Worm (Caenorhabditis elegans): ENCODE data around the gene vha-12.

The vha-12 gene

DNA sequence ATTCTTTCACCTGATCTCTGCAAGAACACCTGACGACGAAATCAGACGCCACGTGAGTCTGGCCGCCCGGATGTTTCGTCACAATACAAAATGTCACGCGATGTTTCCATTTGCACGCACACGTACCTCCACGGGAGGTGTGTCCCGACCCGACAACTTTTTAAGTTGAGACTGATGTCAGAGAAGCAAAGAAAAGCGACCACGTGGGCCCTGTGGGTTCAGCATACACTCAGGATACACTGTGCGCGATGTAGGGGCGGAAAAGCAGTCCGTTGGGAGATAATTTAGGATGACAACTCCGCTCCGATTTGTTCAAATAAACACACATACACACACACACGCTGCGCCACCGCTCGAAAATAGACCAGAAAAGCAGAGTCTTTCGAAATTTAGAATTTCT is 48.7 kb upstream of the vha-12 start (continued):
- peak; percentile 100 for TF ChIP-seq sma-9 (GFP tag; optimal IDR thresholded peaks at IDR 0.05)
- TF ChIP-seq sma-9 (tag; optimal IDR thresholded peaks at IDR 0.05), result peak; percentile 74
- TF ChIP-seq ztf-1 (GFP tag; conservative IDR thresholded peaks at IDR 0.05), result no peak
- TF ChIP-seq nhr-6 (tag; optimal IDR thresholded peaks at IDR 0.05), result no peak
- peak; percentile 74 for TF ChIP-seq crh-2 (tag; optimal IDR thresholded peaks at IDR 0.05)
- no peak for TF ChIP-seq unc-39 (tag; optimal IDR thresholded peaks at IDR 0.05)
- TF ChIP-seq Y55F3AM.14 (GFP tag; optimal IDR thresholded peaks at IDR 0.05), result peak; percentile 50
- peak; percentile 87 for TF ChIP-seq sma-3 (GFP tag; optimal IDR thresholded peaks at IDR 0.05)
- TF ChIP-seq ZK546.5 (tag; optimal IDR thresholded peaks at IDR 0.05), result no peak
- TF ChIP-seq lin-11 (tag; optimal IDR thresholded peaks at IDR 0.05), result peak; percentile 85

DNA sequence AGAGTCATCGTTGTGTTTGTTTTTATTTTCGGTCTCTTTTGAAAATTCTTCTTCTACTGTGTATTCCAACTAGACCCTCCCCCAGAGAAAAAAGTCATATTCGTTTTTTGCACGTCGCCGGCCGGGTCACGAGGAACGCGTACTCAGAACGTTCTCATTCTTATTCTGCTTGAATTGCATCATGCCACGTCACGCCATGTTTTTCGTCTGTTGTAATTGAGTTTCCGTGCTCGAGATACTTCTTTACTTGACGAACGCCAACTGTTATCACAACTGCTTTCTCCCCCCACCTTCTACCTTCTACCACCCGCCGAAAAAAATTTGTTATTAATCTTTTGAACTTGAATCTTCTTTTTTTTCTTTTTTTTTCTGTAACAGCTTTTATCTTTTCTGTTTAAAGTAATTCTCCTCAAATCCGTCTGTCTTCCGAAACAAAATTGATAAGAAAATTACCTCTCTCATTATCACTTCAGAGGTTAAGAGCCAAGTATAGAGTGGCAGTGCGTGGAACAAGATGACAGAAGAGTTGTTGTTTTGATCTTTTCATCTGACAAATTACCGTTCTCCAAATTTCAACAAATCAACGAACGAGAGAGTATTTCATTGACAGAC is 48.1 kb upstream of the vha-12 start:
- TF ChIP-seq ztf-11 (tag; optimal IDR thresholded peaks at IDR 0.05) (no peak), skn-1 (tag; optimal IDR thresholded peaks at IDR 0.05) (no peak), dmd-4 (tag; optimal IDR thresholded peaks at IDR 0.05) (no peak), lin-39 (tag; optimal IDR thresholded peaks at IDR 0.05) (no peak), nhr-10 (tag; optimal IDR thresholded peaks at IDR 0.05) (no peak), ZK546.5 (tag; optimal IDR thresholded peaks at IDR 0.05) (no peak), unc-62 (GFP tag; optimal IDR thresholded peaks at IDR 0.05) (no peak), mdl-1 (tag; optimal IDR thresholded peaks at IDR 0.05) (no peak), F13H6.1 (tag; optimal IDR thresholded peaks at IDR 0.05) (no peak), ztf-1 (GFP tag; conservative IDR thresholded peaks at IDR 0.05) (no peak), mbf-1 (tag; optimal IDR thresholded peaks at IDR 0.05) (no peak), lin-13 (GFP tag; optimal IDR thresholded peaks at IDR 0.05) (no peak), lsy-2 (tag; optimal IDR thresholded peaks at IDR 0.05) (peak in 1 of 2 experiments; percentile 64), C34F6.9 (tag; optimal IDR thresholded peaks at IDR 0.05) (peak; percentile 61), R02D3.7 (tag; optimal IDR thresholded peaks at IDR 0.05) (no peak), sma-9 (GFP tag; optimal IDR thresholded peaks at IDR 0.05) (peak; percentile 74), sma-9 (tag; optimal IDR thresholded peaks at IDR 0.05) (no peak), ama-1 (optimal IDR thresholded peaks at IDR 0.05) (no peak), elt-3 (tag; optimal IDR thresholded peaks at IDR 0.05) (no peak), aly-2 (tag; optimal IDR thresholded peaks at IDR 0.05) (no peak), ceh-82 (tag; optimal IDR thresholded peaks at IDR 0.05) (no peak), nhr-23 (tag; optimal IDR thresholded peaks at IDR 0.05) (no peak), elt-1 (tag; optimal IDR thresholded peaks at IDR 0.05) (no peak), unc-39 (tag; optimal IDR thresholded peaks at IDR 0.05) (no peak), mab-5 (tag; optimal IDR thresholded peaks at IDR 0.05) (no peak), egl-27 (tag; optimal IDR thresholded peaks at IDR 0.05) (no peak), Y55F3AM.14 (GFP tag; optimal IDR thresholded peaks at IDR 0.05) (no peak), peb-1 (tag; optimal IDR thresholded peaks at IDR 0.05) (no peak), crh-2 (tag; optimal IDR thresholded peaks at IDR 0.05) (peak; percentile 99), alr-1 (tag; optimal IDR thresholded peaks at IDR 0.05) (no peak), fos-1 (tag; optimal IDR thresholded peaks at IDR 0.05) (peak; percentile 35), blmp-1 (tag; optimal IDR thresholded peaks at IDR 0.05; ENCODE audit: insufficient read depth) (no peak), nhr-21 (tag; optimal IDR thresholded peaks at IDR 0.05) (peak; percentile 36), sma-3 (GFP tag; optimal IDR thresholded peaks at IDR 0.05) (no peak), nhr-77 (tag; optimal IDR thresholded peaks at IDR 0.05) (no peak), lin-11 (tag; optimal IDR thresholded peaks at IDR 0.05) (peak; percentile 74), ztf-4 (tag; optimal IDR thresholded peaks at IDR 0.05) (peak; percentile 80), nhr-237 (tag; optimal IDR thresholded peaks at IDR 0.05) (no peak), nhr-6 (tag; optimal IDR thresholded peaks at IDR 0.05) (peak; percentile 42), nhr-11 (tag; optimal IDR thresholded peaks at IDR 0.05) (no peak), gmeb-1 (tag; optimal IDR thresholded peaks at IDR 0.05) (no peak), snpc-4 (tag; optimal IDR thresholded peaks at IDR 0.05) (no peak), zag-1 (tag; optimal IDR thresholded peaks at IDR 0.05) (no peak), ceh-16 (tag; optimal IDR thresholded peaks at IDR 0.05) (no peak), sem-4 (tag; optimal IDR thresholded peaks at IDR 0.05) (no peak), unc-55 (GFP tag; optimal IDR thresholded peaks at IDR 0.05) (no peak), nhr-129 (tag; optimal IDR thresholded peaks at IDR 0.05) (peak; percentile 99), nhr-12 (tag; optimal IDR thresholded peaks at IDR 0.05) (no peak), nhr-25 (tag; optimal IDR thresholded peaks at IDR 0.05) (no peak)

Data from whole organism, L2 larva.